Worm (Caenorhabditis elegans) whole organism, L4 larva: ENCODE results near the gene C17B7.4.
"Not testable (repeated sequence)": the region's sequence is repeated elsewhere in the genome, so short reads cannot be mapped to it uniquely, and the experiment has no call there.

Experiments used
- F37D6.2 ChIP-seq: sonication (generic microtip); optimal IDR thresholded peaks from 2 replicates; lab custom pipeline; 2016; ENCODE audit warnings: mild to moderate bottlenecking, missing genetic modification characterization, missing compliant biosample characterization
- ZK337.2 ChIP-seq: fragments of 200-800 bp; sonication (Bioruptor generic); IDR thresholded peaks from 2 replicates; pipeline ENCODE4 v1.3.6; 2022; ENCODE audit warnings: missing genetic modification reagents, missing genetic modification characterization, missing compliant biosample characterization
- arid-1 ChIP-seq: fragments of 200-800 bp; sonication (Bioruptor generic); conservative IDR thresholded peaks from 2 replicates; pipeline ENCODE4 v1.3.6; 2022; ENCODE audit warnings: missing genetic modification reagents, missing genetic modification characterization, missing compliant biosample characterization
- ceh-32 ChIP-seq: sonication (generic microtip); optimal IDR thresholded peaks from 2 replicates; lab custom pipeline; 2016; ENCODE audit warnings: mild to moderate bottlenecking, missing genetic modification characterization, missing compliant biosample characterization; ENCODE audit not compliant: poor library complexity
- dpl-1 ChIP-seq: fragments of 150-350 bp; optimal IDR thresholded peaks from 2 replicates; lab custom pipeline; 2014; ENCODE audit warnings: missing biosample characterization, missing genetic modification reagents, missing genetic modification characterization
- dve-1 ChIP-seq: sonication (generic microtip); optimal IDR thresholded peaks from 2 replicates; lab custom pipeline; 2017; ENCODE audit warnings: antibody characterized with exemption, mild to moderate bottlenecking, missing genetic modification characterization, missing compliant biosample characterization; ENCODE audit not compliant: insufficient read depth
- fkh-10 ChIP-seq: fragments of 150-350 bp; optimal IDR thresholded peaks from 2 replicates; lab custom pipeline; 2014; ENCODE audit warnings: missing biosample characterization, missing genetic modification reagents, missing genetic modification characterization
- nhr-76 ChIP-seq: fragments of 150-350 bp; optimal IDR thresholded peaks from 2 replicates; lab custom pipeline; 2014; ENCODE audit warnings: missing biosample characterization, missing genetic modification characterization
- pha-4 ChIP-seq, 2 experiments: fragments of 150-350 bp in 1 of 2; fragments of 200-800 bp in 1 of 2; sonication (Bioruptor generic) in 1 of 2; IDR thresholded peaks in 1 of 2; optimal IDR thresholded peaks in 1 of 2; 2 replicates each; pipeline versions ENCODE4 v1.3.6 to Lab custom; 2014 to 2022; ENCODE audit warnings: missing genetic modification characterization in 2 of 2, missing genetic modification reagents in 2 of 2, missing biosample characterization in 1 of 2, missing compliant biosample characterization in 1 of 2
- sdz-12 ChIP-seq: fragments of 200-800 bp; sonication (Bioruptor generic); optimal IDR thresholded peaks from 2 replicates; lab custom pipeline; 2018; ENCODE audit warnings: mild to moderate bottlenecking, missing genetic modification characterization, missing compliant biosample characterization
- skn-1 ChIP-seq: fragments of 150-350 bp; optimal IDR thresholded peaks from 2 replicates; lab custom pipeline; 2014; ENCODE audit warnings: missing biosample characterization, missing genetic modification characterization
- snpc-4 ChIP-seq: fragments of 150-350 bp; optimal IDR thresholded peaks from 2 replicates; lab custom pipeline; 2014; ENCODE audit warnings: missing biosample characterization, missing genetic modification characterization
- zip-2 ChIP-seq: fragments of 150-350 bp; optimal IDR thresholded peaks from 2 replicates; lab custom pipeline; 2014; ENCODE audit warnings: missing biosample characterization, missing genetic modification characterization
- ztf-11 ChIP-seq: fragments of 150-350 bp; optimal IDR thresholded peaks from 2 replicates; lab custom pipeline; 2014; ENCODE audit warnings: missing biosample characterization, missing genetic modification characterization

- TF ChIP-seq snpc-4 (tag; lab: Kevin White, UChicago); nhr-76; pha-4 (GFP tag; IDR thresholded peaks at IDR 0.05; lab: Robert Waterston, UW); pha-4 (tag; optimal IDR thresholded peaks at IDR 0.05; lab: Kevin White, UChicago); skn-1 (tag; lab: Kevin White, UChicago); fkh-10 (GFP tag; lab: Kevin White, UChicago); ztf-11 (tag; lab: Kevin White, UChicago); dve-1 (tag; lab: Kevin White, UChicago); ZK337.2 (GFP tag; lab: Robert Waterston, UW); ceh-32 (tag; lab: Kevin White, UChicago); arid-1 (GFP tag; lab: Robert Waterston, UW); F37D6.2 (tag; lab: Kevin White, UChicago); sdz-12; dpl-1 (GFP tag; lab: Kevin White, UChicago); zip-2 (tag; lab: Kevin White, UChicago): not testable (repeated sequence)
These were observed 28.7 kb downstream of the C17B7.4 start, which contains the start of gene C04E12.2 for ce11 chrV:3367773-3368172.
